Fruit fly (Drosophila melanogaster): ENCODE data around the gene Z600.

DNA sequence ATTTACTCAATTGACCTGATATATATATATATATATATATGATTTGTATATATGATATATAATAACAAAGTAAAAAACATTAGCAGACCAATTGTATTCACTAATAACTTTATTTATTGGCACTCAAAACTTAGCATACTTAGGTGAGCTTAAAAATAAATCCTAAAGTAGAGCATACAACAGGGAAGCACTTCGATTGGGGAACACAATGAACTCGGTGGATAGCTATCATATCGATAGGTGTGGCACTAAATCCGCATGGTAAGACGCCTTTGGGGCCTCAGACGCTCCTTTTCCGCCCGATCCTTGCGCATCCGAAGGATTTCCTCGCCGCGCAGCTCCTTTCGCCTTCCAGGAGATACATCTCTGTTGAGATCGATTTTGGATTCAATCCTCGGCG is 7.6 kb downstream of the Z600 start:
- no peak for TF ChIP-seq pan (optimal IDR thresholded peaks at IDR 0.05)
- TF ChIP-seq EcR (GFP tag; optimal IDR thresholded peaks at IDR 0.05), result no peak
- no peak for TF ChIP-seq psq (optimal IDR thresholded peaks at IDR 0.05)
- no peak for TF ChIP-seq usp (GFP tag; optimal IDR thresholded peaks at IDR 0.05)
